Fruit fly (Drosophila melanogaster) whole organism, embryonic: Measurements from ENCODE around the gene Acp32CD.
A peak's percentile ranks its signal among the peaks of the same experiment; 100 is the strongest.

ENCODE experiments used
- Asciz ChIP-seq: fragments of 200-800 bp; sonication (Bioruptor generic); optimal IDR thresholded peaks from 2 replicates; lab custom pipeline; 2017; ENCODE audit warnings: missing biosample characterization, mild to moderate bottlenecking, missing genetic modification characterization, missing genetic modification reagents
- Atf-2 ChIP-seq: fragments of 200-800 bp; sonication (Bioruptor generic); optimal IDR thresholded peaks from 2 replicates; lab custom pipeline; 2016; ENCODE audit warnings: missing biosample characterization, missing genetic modification characterization
- Atf3 ChIP-seq: fragments of 200-800 bp; sonication (Bioruptor generic); optimal IDR thresholded peaks from 3 replicates; lab custom pipeline; 2016; ENCODE audit warnings: missing biosample characterization, missing genetic modification characterization
- B-H1 ChIP-seq: fragments of 200-800 bp; sonication (Bioruptor generic); IDR thresholded peaks from 3 replicates; pipeline ENCODE4 v1.3.6; 2022; ENCODE audit warnings: missing biosample characterization, missing genetic modification characterization
- B-H2 ChIP-seq: fragments of 200-800 bp; sonication (Bioruptor generic); optimal IDR thresholded peaks from 2 replicates; lab custom pipeline; 2018; ENCODE audit warnings: missing biosample characterization, mild to moderate bottlenecking, missing genetic modification characterization
- CG10366 ChIP-seq: fragments of 200-800 bp; sonication (Bioruptor generic); IDR thresholded peaks from 2 replicates; pipeline ENCODE4 v1.3.6; 2022; ENCODE audit warnings: missing biosample characterization, missing genetic modification characterization
- CG11247 ChIP-seq: fragments of 200-800 bp; sonication (Bioruptor generic); IDR thresholded peaks from 2 replicates; pipeline ENCODE4 v1.3.6; 2022; ENCODE audit warnings: missing biosample characterization, missing genetic modification characterization
- CG11560 ChIP-seq: fragments of 200-800 bp; sonication (Bioruptor generic); IDR thresholded peaks from 3 replicates; pipeline ENCODE4 v1.3.6; 2022; ENCODE audit warnings: missing biosample characterization, missing genetic modification characterization
- CG11696 ChIP-seq: fragments of 200-800 bp; sonication (Bioruptor generic); IDR thresholded peaks from 2 replicates; pipeline ENCODE4 v1.3.6; 2022; ENCODE audit warnings: missing biosample characterization, missing genetic modification characterization
- CG12744 ChIP-seq: fragments of 200-800 bp; sonication (Bioruptor generic); optimal IDR thresholded peaks from 2 replicates; lab custom pipeline; 2016; ENCODE audit warnings: missing biosample characterization, missing genetic modification characterization
- CG13123 ChIP-seq: fragments of 200-800 bp; sonication (Bioruptor generic); optimal IDR thresholded peaks from 2 replicates; lab custom pipeline; 2016; ENCODE audit warnings: missing biosample characterization, missing genetic modification characterization
- CG16815 ChIP-seq: fragments of 200-800 bp; sonication (Bioruptor generic); optimal IDR thresholded peaks from 3 replicates; lab custom pipeline; 2017; ENCODE audit warnings: missing biosample characterization, mild to moderate bottlenecking, missing genetic modification characterization
- CG16863 ChIP-seq: fragments of 200-800 bp; sonication (Bioruptor generic); optimal IDR thresholded peaks from 3 replicates; lab custom pipeline; 2016; ENCODE audit warnings: missing biosample characterization, missing genetic modification characterization
- CG17612 ChIP-seq: fragments of 200-800 bp; sonication (Bioruptor generic); IDR thresholded peaks from 2 replicates; pipeline ENCODE4 v1.3.6; 2022; ENCODE audit warnings: missing biosample characterization, missing genetic modification characterization
- CG18011 ChIP-seq: fragments of 200-800 bp; sonication (Bioruptor generic); optimal IDR thresholded peaks from 2 replicates; lab custom pipeline; 2017; ENCODE audit warnings: missing biosample characterization, missing genetic modification characterization, mild to moderate bottlenecking, moderate library complexity, missing genotype
- CG2116 ChIP-seq: fragments of 200-800 bp; sonication (Bioruptor generic); optimal IDR thresholded peaks from 3 replicates; lab custom pipeline; 2018; ENCODE audit warnings: missing biosample characterization, mild to moderate bottlenecking, missing genetic modification characterization
- CG3281 ChIP-seq: fragments of 200-800 bp; sonication (Bioruptor generic); optimal IDR thresholded peaks from 3 replicates; lab custom pipeline; 2017; ENCODE audit warnings: missing biosample characterization, mild to moderate bottlenecking, missing genetic modification characterization
- CG33557 ChIP-seq: fragments of 200-800 bp; sonication (Bioruptor generic); optimal IDR thresholded peaks from 2 replicates; lab custom pipeline; 2019; ENCODE audit warnings: missing biosample characterization, mild to moderate bottlenecking, missing genetic modification characterization, moderate library complexity
- CG34376 ChIP-seq: fragments of 200-800 bp; sonication (Bioruptor generic); optimal IDR thresholded peaks from 2 replicates; lab custom pipeline; 2018; ENCODE audit warnings: missing biosample characterization, mild to moderate bottlenecking, missing genetic modification characterization
- CG4404 ChIP-seq: fragments of 200-800 bp; sonication (Bioruptor generic); IDR thresholded peaks from 2 replicates; pipeline ENCODE4 v1.3.6; 2022; ENCODE audit warnings: missing biosample characterization, missing genetic modification characterization
- CG7357 ChIP-seq: fragments of 200-800 bp; sonication (Bioruptor generic); IDR thresholded peaks from 3 replicates; pipeline ENCODE4 v1.3.6; 2022; ENCODE audit warnings: missing biosample characterization, missing genetic modification characterization
- CG7556 ChIP-seq: fragments of 200-800 bp; sonication (Bioruptor generic); optimal IDR thresholded peaks from 2 replicates; lab custom pipeline; 2017; ENCODE audit warnings: missing biosample characterization, mild to moderate bottlenecking, missing genetic modification characterization
- D19A ChIP-seq: fragments of 200-800 bp; optimal IDR thresholded peaks from 3 replicates; lab custom pipeline; 2019; ENCODE audit warnings: missing biosample characterization, mild to moderate bottlenecking, missing genetic modification characterization, moderate library complexity
- D19B ChIP-seq: fragments of 200-800 bp; sonication (Bioruptor generic); optimal IDR thresholded peaks from 2 replicates; lab custom pipeline; 2017; ENCODE audit warnings: missing biosample characterization, mild to moderate bottlenecking, missing genetic modification characterization
- Dref ChIP-seq: fragments of 200-800 bp; sonication (Bioruptor generic); IDR thresholded peaks from 2 replicates; pipeline ENCODE4 v1.3.6; 2022; ENCODE audit warnings: missing biosample characterization, missing genetic modification characterization
- Hand ChIP-seq: fragments of 200-800 bp; sonication (Bioruptor generic); optimal IDR thresholded peaks from 2 replicates; lab custom pipeline; 2017; ENCODE audit warnings: mild to moderate bottlenecking, missing biosample characterization, missing genetic modification reagents, missing genetic modification characterization
- Hr78 ChIP-seq, 2 experiments: fragments of 200-800 bp in 1 of 2; fragments of >200 bp in 1 of 2; sonication (Bioruptor generic) in 1 of 2; optimal IDR thresholded peaks; 2 replicates each; lab custom pipeline; 2017 to 2019; ENCODE audit warnings: missing biosample characterization in 2 of 2, missing genetic modification characterization in 2 of 2, mild to moderate bottlenecking in 1 of 2, moderate library complexity in 1 of 2
- Lhr ChIP-seq: fragments of 200-800 bp; sonication (Bioruptor generic); optimal IDR thresholded peaks from 3 replicates; lab custom pipeline; 2017; ENCODE audit warnings: mild to moderate bottlenecking, missing biosample characterization, missing genetic modification reagents, missing genetic modification characterization
- Meics ChIP-seq: fragments of 200-800 bp; sonication (Bioruptor generic); optimal IDR thresholded peaks from 2 replicates; lab custom pipeline; 2017; ENCODE audit warnings: missing biosample characterization, mild to moderate bottlenecking, missing genetic modification characterization
- NK7.1 ChIP-seq: fragments of 200-800 bp; sonication (Bioruptor generic); optimal IDR thresholded peaks from 3 replicates; lab custom pipeline; 2016; ENCODE audit warnings: missing biosample characterization, missing genetic modification characterization
- Nf-YB ChIP-seq: fragments of 200-800 bp; sonication (Bioruptor generic); optimal IDR thresholded peaks from 3 replicates; lab custom pipeline; 2019; ENCODE audit warnings: missing biosample characterization, mild to moderate bottlenecking, missing genetic modification characterization, moderate library complexity
- Sox102F ChIP-seq: fragments of 200-800 bp; sonication (Bioruptor generic); optimal IDR thresholded peaks from 2 replicates; lab custom pipeline; 2018; ENCODE audit warnings: missing biosample characterization, mild to moderate bottlenecking, missing genetic modification characterization, moderate library complexity
- Stat92E ChIP-seq, 3 experiments: fragments of >200 bp in 2 of 3; fragments of 200-800 bp in 1 of 3; sonication (Bioruptor generic) in 1 of 3; optimal IDR thresholded peaks; 2 replicates each; lab custom pipeline; 2017 to 2019; ENCODE audit warnings: missing biosample characterization in 3 of 3, missing genetic modification characterization in 3 of 3, mild to moderate bottlenecking in 1 of 3, moderate library complexity in 1 of 3
- ase ChIP-seq: fragments of 200-800 bp; sonication (Bioruptor generic); IDR thresholded peaks from 3 replicates; pipeline ENCODE4 v1.3.6; 2022; ENCODE audit warnings: missing biosample characterization, missing genetic modification characterization
- bsh ChIP-seq, 2 experiments: fragments of 200-800 bp; sonication (Bioruptor generic); optimal IDR thresholded peaks; 2 replicates each; lab custom pipeline; 2017 to 2018; ENCODE audit warnings: mild to moderate bottlenecking in 2 of 2, missing biosample characterization in 2 of 2, missing genetic modification characterization in 2 of 2, moderate library complexity in 1 of 2
- chm ChIP-seq: fragments of 200-800 bp; sonication (Bioruptor generic); IDR thresholded peaks from 2 replicates; pipeline ENCODE4 v1.3.6; 2022; ENCODE audit warnings: missing biosample characterization, missing genetic modification characterization
- fd96Cb ChIP-seq: fragments of 200-800 bp; sonication (Bioruptor generic); optimal IDR thresholded peaks from 2 replicates; lab custom pipeline; 2018; ENCODE audit warnings: missing biosample characterization, mild to moderate bottlenecking, missing genetic modification characterization, moderate library complexity
- gsb-n ChIP-seq: fragments of 200-800 bp; sonication (Bioruptor generic); optimal IDR thresholded peaks from 3 replicates; lab custom pipeline; 2018; ENCODE audit warnings: missing biosample characterization, mild to moderate bottlenecking, missing genetic modification characterization
- hbn ChIP-seq: fragments of 200-800 bp; sonication (Bioruptor generic); IDR thresholded peaks from 2 replicates; pipeline ENCODE4 v1.3.6; 2022; ENCODE audit warnings: missing biosample characterization, missing genetic modification characterization; ENCODE audit not compliant: partially characterized antibody
- jigr1 ChIP-seq: fragments of 200-800 bp; sonication (Bioruptor generic); IDR thresholded peaks from 3 replicates; pipeline ENCODE4 v1.3.6; 2022; ENCODE audit warnings: missing biosample characterization, missing genetic modification characterization
- nerfin-2 ChIP-seq: fragments of 200-800 bp; sonication (Bioruptor generic); IDR thresholded peaks from 2 replicates; pipeline ENCODE4 v1.3.6; 2022; ENCODE audit warnings: missing biosample characterization, missing genetic modification characterization; ENCODE audit not compliant: partially characterized antibody
- pb ChIP-seq: fragments of 200-800 bp; sonication (Bioruptor generic); optimal IDR thresholded peaks from 3 replicates; lab custom pipeline; 2016; ENCODE audit warnings: missing biosample characterization, missing genetic modification characterization
- pita ChIP-seq: fragments of 200-800 bp; sonication (Bioruptor generic); optimal IDR thresholded peaks from 2 replicates; lab custom pipeline; 2017; ENCODE audit warnings: missing biosample characterization, mild to moderate bottlenecking, missing genetic modification characterization
- pum ChIP-seq: fragments of 200-800 bp; sonication (Bioruptor generic); optimal IDR thresholded peaks from 2 replicates; lab custom pipeline; 2016; ENCODE audit warnings: missing biosample characterization, missing genetic modification characterization
- sens ChIP-seq: fragments of 200-800 bp; sonication (Bioruptor generic); peaks from one replicate; lab custom pipeline; 2016; ENCODE audit warnings: missing biosample characterization, missing genetic modification characterization
- so ChIP-seq: fragments of 200-800 bp; sonication (Bioruptor generic); IDR thresholded peaks from 3 replicates; pipeline ENCODE4 v1.3.6; 2022; ENCODE audit warnings: missing biosample characterization, missing genetic modification characterization
- stwl ChIP-seq: fragments of 200-800 bp; sonication (Bioruptor generic); optimal IDR thresholded peaks from 3 replicates; lab custom pipeline; 2018; ENCODE audit warnings: missing biosample characterization, mild to moderate bottlenecking, missing genetic modification characterization, moderate library complexity
- tin ChIP-seq: fragments of 200-800 bp; sonication (Bioruptor generic); optimal IDR thresholded peaks from 3 replicates; lab custom pipeline; 2016; ENCODE audit warnings: missing biosample characterization, missing genetic modification characterization
- tll ChIP-seq, 2 experiments: fragments of 200-800 bp in 1 of 2; fragments of >200 bp in 1 of 2; sonication (Bioruptor generic) in 1 of 2; optimal IDR thresholded peaks; 2 replicates each; lab custom pipeline; 2017 to 2019; ENCODE audit warnings: missing biosample characterization in 2 of 2, missing genetic modification characterization in 2 of 2, mild to moderate bottlenecking in 1 of 2, moderate library complexity in 1 of 2
- unpg ChIP-seq: fragments of 200-800 bp; sonication (Bioruptor generic); optimal IDR thresholded peaks from 3 replicates; lab custom pipeline; 2018; ENCODE audit warnings: missing biosample characterization, mild to moderate bottlenecking, missing genetic modification characterization, moderate library complexity
- usp ChIP-seq: fragments of >200 bp; optimal IDR thresholded peaks from 2 replicates; lab custom pipeline; 2017; ENCODE audit warnings: missing biosample characterization, missing genetic modification characterization

Acp32CD gene

DNA sequence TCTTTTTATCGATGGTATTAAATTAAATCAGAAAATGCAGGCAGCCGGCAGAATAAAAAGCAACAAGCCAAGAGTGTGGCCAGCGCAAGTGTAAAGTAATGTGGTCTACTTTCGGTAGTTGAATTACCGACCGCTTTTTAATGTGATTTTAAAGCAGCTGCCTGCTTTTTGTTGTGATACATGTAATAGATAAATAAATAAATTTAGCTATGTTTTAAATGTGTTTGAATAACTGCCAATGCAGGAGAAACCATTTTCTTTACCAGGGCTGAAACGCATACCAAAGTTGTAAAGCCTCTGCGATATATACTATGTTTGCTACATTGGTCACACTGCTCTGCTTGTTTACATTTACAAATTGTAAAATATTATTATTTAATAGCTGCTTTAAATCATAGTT, 45.3 kb upstream of the Acp32CD start, which contains the start of the genes Tmem214 and YL-1 (continued):
- TF ChIP-seq Meics (GFP tag; lab: Kevin White, UChicago) (no peak), Stat92E (GFP tag; optimal IDR thresholded peaks at IDR 0.05; lab: Kevin White, UChicago) (no peak), bsh (GFP tag; optimal IDR thresholded peaks at IDR 0.05; lab: Kevin White, UChicago) (no peak), Nf-YB (GFP tag; lab: Kevin White, UChicago) (no peak), CG7556 (GFP tag; lab: Kevin White, UChicago) (no peak), Sox102F (no peak), CG11247 (GFP tag; lab: Robert Waterston, UW) (no peak), tin (GFP tag; lab: Kevin White, UChicago) (no peak), fd96Cb (tag; lab: Kevin White, UChicago) (no peak), Atf3 (no peak), CG3281 (GFP tag; lab: Kevin White, UChicago) (peak; percentile 42), CG13123 (GFP tag; lab: Kevin White, UChicago) (no peak), CG2116 (GFP tag; lab: Kevin White, UChicago) (peak; percentile 45), CG12744 (GFP tag; lab: Kevin White, UChicago) (no peak), nerfin-2 (GFP tag; lab: Robert Waterston, UW) (no peak), CG11696 (GFP tag; lab: Robert Waterston, UW) (no peak), CG4404 (no peak), B-H1 (no peak), ase (GFP tag; lab: Robert Waterston, UW) (no peak), Lhr (GFP tag; lab: Kevin White, UChicago) (peak; percentile 43), CG16815 (GFP tag; lab: Kevin White, UChicago) (no peak), NK7.1 (GFP tag; lab: Kevin White, UChicago) (no peak), pb (GFP tag; lab: Kevin White, UChicago) (no peak), hbn (GFP tag; lab: Robert Waterston, UW) (no peak), CG11560 (tag; lab: Robert Waterston, UW) (no peak), B-H2 (GFP tag; lab: Kevin White, UChicago) (no peak), CG16863 (GFP tag; lab: Kevin White, UChicago) (no peak), CG33557 (no peak), tll (GFP tag; optimal IDR thresholded peaks at IDR 0.05; lab: Kevin White, UChicago) (no peak), Atf-2 (GFP tag; lab: Kevin White, UChicago) (no peak), Hr78 (GFP tag; optimal IDR thresholded peaks at IDR 0.05; lab: Kevin White, UChicago) (no peak), pum (GFP tag; lab: Kevin White, UChicago) (no peak), unpg (GFP tag; lab: Kevin White, UChicago) (no peak), D19B (GFP tag; lab: Kevin White, UChicago) (no peak), pita (GFP tag; lab: Kevin White, UChicago) (no peak), CG10366 (GFP tag; lab: Robert Waterston, UW) (no peak), gsb-n (no peak), Dref (GFP tag; lab: Robert Waterston, UW) (no peak; the same call in 1 of the 2 replicates), CG17612 (GFP tag; lab: Robert Waterston, UW) (no peak), CG18011 (GFP tag; lab: Kevin White, UChicago) (no peak), CG34376 (no peak), Asciz (GFP tag; lab: Kevin White, UChicago) (no peak), Hand (GFP tag; lab: Kevin White, UChicago) (no peak), sens (GFP tag; lab: Kevin White, UChicago) (peak; percentile 79), jigr1 (no peak), chm (GFP tag; lab: Robert Waterston, UW) (no peak), so (GFP tag; lab: Robert Waterston, UW) (no peak), stwl (tag; lab: Kevin White, UChicago) (peak; percentile 74), CG7357 (GFP tag; lab: Robert Waterston, UW) (no peak), usp (GFP tag; lab: Kevin White, UChicago) (no peak), D19A (no peak)
